Worm (Caenorhabditis elegans) whole organism, midembryonic: ENCODE results near the gene srw-97.
"Not testable (repeated sequence)": the region's sequence is repeated elsewhere in the genome, so short reads cannot be mapped to it uniquely, and the experiment has no call there.

Experiments used
- T22C8.4 ChIP-seq: fragments of 200-800 bp; sonication (Bioruptor generic); IDR thresholded peaks from 2 replicates; pipeline ENCODE4 v1.3.6; 2022; ENCODE audit warnings: missing genetic modification characterization, missing compliant biosample characterization
- cog-1 ChIP-seq: sonication (generic microtip); optimal IDR thresholded peaks from 2 replicates; lab custom pipeline; 2016; ENCODE audit warnings: missing genetic modification characterization, missing compliant biosample characterization
- flt-1 ChIP-seq: fragments of 200-800 bp; sonication (Bioruptor generic); IDR thresholded peaks from 2 replicates; pipeline ENCODE4 v1.3.6; 2022; ENCODE audit warnings: missing genetic modification characterization, missing compliant biosample characterization
- klf-2 ChIP-seq: fragments of 200-800 bp; sonication (Bioruptor generic); conservative IDR thresholded peaks from 2 replicates; pipeline ENCODE4 v1.3.6; 2022; ENCODE audit warnings: missing genetic modification reagents, missing genetic modification characterization, missing compliant biosample characterization
- med-1 ChIP-seq: sonication (generic microtip); optimal IDR thresholded peaks from 2 replicates; lab custom pipeline; 2017; ENCODE audit warnings: missing genetic modification characterization, mild to moderate bottlenecking, missing compliant biosample characterization, antibody characterized with exemption, missing genetic modification reagents; ENCODE audit not compliant: insufficient read depth
- ref-1 ChIP-seq: fragments of 200-800 bp; sonication (Bioruptor generic); conservative IDR thresholded peaks from 2 replicates; pipeline ENCODE4 v1.3.6; 2022; ENCODE audit warnings: missing genetic modification reagents, missing genetic modification characterization, missing compliant biosample characterization
- tab-1 ChIP-seq: fragments of 200-800 bp; sonication (Bioruptor generic); IDR thresholded peaks from 2 replicates; pipeline ENCODE4 v1.3.6; 2022; ENCODE audit warnings: missing genetic modification characterization, missing compliant biosample characterization
- ztf-23 ChIP-seq: fragments of 200-800 bp; sonication (Bioruptor generic); IDR thresholded peaks from 2 replicates; pipeline ENCODE4 v1.3.6; 2022; ENCODE audit warnings: missing genetic modification reagents, missing genetic modification characterization, missing compliant biosample characterization
- ztf-29 ChIP-seq: fragments of 200-800 bp; sonication (Bioruptor generic); IDR thresholded peaks from 2 replicates; pipeline ENCODE4 v1.3.6; 2022; ENCODE audit warnings: missing genetic modification reagents, missing genetic modification characterization, missing compliant biosample characterization

Gene srw-97

ce11 chrII:1663516-1663915, 5.3 kb downstream of the srw-97 start, which contains the start of gene duxl-1:
Gene duxl-1, plus strand, starts transcription at chrII:1663699.
- TF ChIP-seq ref-1 (GFP tag; lab: Robert Waterston, UW) (0 out of 2 replicates have a peak, but pooled peaks have one; percentile 17), ztf-29 (GFP tag; lab: Robert Waterston, UW) (no peak), tab-1 (no peak), flt-1 (no peak)

DNA sequence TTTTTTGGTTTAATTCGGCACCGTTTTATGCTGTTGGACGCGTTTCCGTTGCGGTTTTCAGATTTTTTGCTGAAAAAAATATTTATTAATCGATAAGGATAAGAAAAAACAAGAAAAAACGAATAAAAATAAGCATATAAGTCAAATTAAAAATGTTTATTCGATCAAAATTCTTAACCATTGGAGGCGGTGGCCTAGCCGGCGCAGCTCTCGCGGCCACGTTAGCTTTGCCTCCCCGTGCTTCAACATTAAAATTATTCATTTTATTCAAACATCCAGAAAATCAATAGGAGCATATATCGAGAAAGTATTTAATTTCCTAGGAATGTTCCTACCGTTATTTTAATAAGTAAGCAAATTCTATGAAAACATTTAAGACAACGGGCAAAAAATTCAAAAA, 5.9 kb downstream of the srw-97 start, which contains the start of gene ZC204.14:
TSS of gene ZC204.14 (minus strand) at position 69 of the 400 bp plus-strand sequence.
- TF ChIP-seq T22C8.4 (GFP tag; lab: Robert Waterston, UW) (no peak), flt-1 (no peak), med-1 (GFP tag; lab: Kevin White, UChicago) (no peak), tab-1 (no peak), ref-1 (GFP tag; lab: Robert Waterston, UW) (no peak), klf-2 (GFP tag; lab: Robert Waterston, UW) (no peak), ztf-29 (GFP tag; lab: Robert Waterston, UW) (no peak), cog-1 (tag; lab: Kevin White, UChicago) (no peak)

DNA sequence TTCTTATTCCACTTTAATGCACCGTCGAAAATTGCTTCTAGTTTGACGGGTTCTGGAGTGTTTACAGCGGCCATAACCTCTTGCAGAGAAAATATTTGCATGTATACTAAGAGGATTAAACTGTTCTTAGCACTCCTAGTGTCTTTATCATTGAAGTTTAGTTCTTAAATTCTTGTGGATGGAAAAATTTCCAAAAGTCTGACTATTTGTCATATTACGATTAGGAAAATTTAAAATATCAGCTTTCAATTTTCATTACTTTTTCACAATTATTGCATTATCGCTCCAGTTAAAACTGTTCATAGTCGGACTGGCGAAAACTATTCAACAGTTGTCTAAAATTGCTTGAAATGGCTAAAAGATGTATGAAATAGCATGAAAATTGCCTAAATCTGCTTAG, 7.9 kb downstream of the srw-97 start, which contains the start of gene ZC204.13:
TSS of gene ZC204.13 (minus strand) at position 101 of the 400 bp plus-strand sequence.
- TF ChIP-seq ztf-29, klf-2, T22C8.4 (GFP tag; lab: Robert Waterston, UW): not testable (repeated sequence)

ce11 chrII:1657202-1657601, 11.6 kb downstream of the srw-97 start, which contains the start of gene ZC204.12:
Gene ZC204.12, minus strand, starts transcription at chrII:1657302.
- no peak for TF ChIP-seq ztf-29 (GFP tag; lab: Robert Waterston, UW)
- no peak for TF ChIP-seq klf-2 (GFP tag; lab: Robert Waterston, UW)
- TF ChIP-seq flt-1: no peak
- TF ChIP-seq cog-1 (tag; lab: Kevin White, UChicago): no peak
- TF ChIP-seq med-1 (GFP tag; lab: Kevin White, UChicago): no peak
- no peak for TF ChIP-seq tab-1
- TF ChIP-seq ref-1 (GFP tag; lab: Robert Waterston, UW): no peak
- no peak for TF ChIP-seq ztf-23
- no peak for TF ChIP-seq T22C8.4 (GFP tag; lab: Robert Waterston, UW)

DNA sequence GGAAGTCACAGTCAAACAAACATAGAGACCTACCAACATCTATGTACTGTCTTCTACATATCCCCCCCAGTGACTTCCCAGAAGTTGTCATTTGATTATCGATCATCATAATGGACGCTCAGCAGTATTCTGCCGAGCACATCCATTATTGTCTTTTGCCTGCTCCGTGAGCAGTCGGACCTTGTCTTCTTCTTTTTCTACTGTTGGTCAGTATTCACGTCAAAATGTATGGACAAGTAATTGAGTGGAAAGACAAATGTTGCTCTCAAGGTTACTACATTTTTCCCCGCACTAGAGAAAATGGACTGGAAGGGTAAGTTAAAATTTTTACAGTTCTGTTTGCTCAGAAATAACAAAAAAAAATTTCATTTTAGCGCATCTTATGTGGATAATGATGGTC, 13.9 kb downstream of the srw-97 start, which contains the start of gene btb-12:
TSS of gene btb-12 (plus strand) at position 301 of the 400 bp plus-strand sequence.
- no peak for TF ChIP-seq cog-1 (tag; lab: Kevin White, UChicago)
- TF ChIP-seq klf-2 (GFP tag; lab: Robert Waterston, UW): no peak
- TF ChIP-seq ztf-29 (GFP tag; lab: Robert Waterston, UW): no peak
- no peak for TF ChIP-seq T22C8.4 (GFP tag; lab: Robert Waterston, UW)
- TF ChIP-seq ztf-23: no peak
- TF ChIP-seq ref-1 (GFP tag; lab: Robert Waterston, UW): no peak
- no peak for TF ChIP-seq flt-1
- TF ChIP-seq med-1 (GFP tag; lab: Kevin White, UChicago): no peak

DNA sequence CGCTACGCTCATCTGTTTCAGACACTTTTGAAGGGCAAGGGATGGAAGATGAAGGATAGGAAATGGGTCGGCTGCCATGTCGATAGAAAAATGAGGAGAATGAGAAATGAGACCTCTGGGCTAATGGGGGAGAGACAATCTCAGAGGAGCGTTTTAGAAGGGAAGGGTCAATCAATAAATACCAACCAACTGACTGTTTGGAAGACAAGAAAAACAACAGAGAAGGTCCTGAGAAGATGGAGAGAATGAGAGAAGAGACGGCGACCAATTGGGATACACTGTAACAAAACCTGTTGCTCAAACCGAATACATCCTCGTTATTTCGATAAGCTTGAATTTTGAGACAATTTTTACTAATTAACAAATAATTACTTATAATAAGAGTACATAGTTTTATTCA, 15.4 kb downstream of the srw-97 start, which contains the start of gene fbxb-15:
TSS of gene fbxb-15 (minus strand) at position 101 of the 400 bp plus-strand sequence.
- TF ChIP-seq flt-1 (no peak), cog-1 (tag; lab: Kevin White, UChicago) (no peak), klf-2 (GFP tag; lab: Robert Waterston, UW) (no peak), ref-1 (GFP tag; lab: Robert Waterston, UW) (no peak), ztf-29 (GFP tag; lab: Robert Waterston, UW) (no peak)

DNA sequence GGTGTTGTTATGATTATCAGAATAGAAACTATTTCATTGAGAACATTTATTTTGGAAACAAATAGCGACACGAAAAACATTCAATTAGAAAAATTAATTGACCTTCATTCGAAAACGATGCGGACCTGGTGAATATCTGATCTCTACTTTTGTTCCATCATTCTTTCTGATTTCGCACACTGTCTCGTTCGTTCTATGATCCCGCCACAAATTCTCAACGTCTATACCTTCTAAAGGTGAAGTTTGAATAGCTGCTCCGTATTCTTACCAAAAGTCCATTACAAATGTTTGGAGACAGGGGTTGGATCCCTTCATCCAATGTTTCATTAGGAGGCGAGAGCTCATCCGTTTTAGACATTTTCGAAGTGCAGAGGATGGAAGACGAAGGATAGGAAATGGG, 17.0 kb downstream of the srw-97 start, which contains the start of gene fbxb-16:
TSS of gene fbxb-16 (minus strand) at position 101 of the 400 bp plus-strand sequence.
- no peak for TF ChIP-seq tab-1
- TF ChIP-seq klf-2 (GFP tag; lab: Robert Waterston, UW): no peak
- no peak for TF ChIP-seq cog-1 (tag; lab: Kevin White, UChicago)
- no peak for TF ChIP-seq ztf-29 (GFP tag; lab: Robert Waterston, UW)
- TF ChIP-seq ref-1 (GFP tag; lab: Robert Waterston, UW): no peak
- no peak for TF ChIP-seq ztf-23
- TF ChIP-seq T22C8.4 (GFP tag; lab: Robert Waterston, UW): no peak
- TF ChIP-seq flt-1: no peak
- no peak for TF ChIP-seq med-1 (GFP tag; lab: Kevin White, UChicago)

ce11 chrII:1650502-1650901, 18.3 kb downstream of the srw-97 start, which contains the start of gene fbxb-20:
Gene fbxb-20, minus strand, starts transcription at chrII:1650602.
- no peak for TF ChIP-seq klf-2 (GFP tag; lab: Robert Waterston, UW)
- no peak for TF ChIP-seq cog-1 (tag; lab: Kevin White, UChicago)
- no peak for TF ChIP-seq ref-1 (GFP tag; lab: Robert Waterston, UW)
- no peak for TF ChIP-seq ztf-23
- TF ChIP-seq ztf-29 (GFP tag; lab: Robert Waterston, UW): no peak
- TF ChIP-seq med-1 (GFP tag; lab: Kevin White, UChicago): no peak
- TF ChIP-seq tab-1: no peak
- TF ChIP-seq flt-1: no peak
- no peak for TF ChIP-seq T22C8.4 (GFP tag; lab: Robert Waterston, UW)

ce11 chrII:1648768-1649167, 20.0 kb downstream of the srw-97 start, which contains the start of gene fbxb-21:
Gene fbxb-21, minus strand, starts transcription at chrII:1648868.
- no peak for TF ChIP-seq cog-1 (tag; lab: Kevin White, UChicago)
- TF ChIP-seq klf-2 (GFP tag; lab: Robert Waterston, UW): no peak
- no peak for TF ChIP-seq ztf-23
- TF ChIP-seq ref-1 (GFP tag; lab: Robert Waterston, UW): no peak
- no peak for TF ChIP-seq med-1 (GFP tag; lab: Kevin White, UChicago)
- no peak for TF ChIP-seq tab-1
- TF ChIP-seq T22C8.4 (GFP tag; lab: Robert Waterston, UW): no peak
- no peak for TF ChIP-seq ztf-29 (GFP tag; lab: Robert Waterston, UW)

- TF ChIP-seq med-1 (GFP tag; lab: Kevin White, UChicago) (no peak), cog-1 (tag; lab: Kevin White, UChicago) (no peak), flt-1 (no peak), tab-1 (no peak), T22C8.4 (GFP tag; lab: Robert Waterston, UW) (no peak), ztf-23 (no peak), ztf-29 (GFP tag; lab: Robert Waterston, UW) (no peak), klf-2 (GFP tag; lab: Robert Waterston, UW) (no peak), ref-1 (GFP tag; lab: Robert Waterston, UW) (no peak)
These were observed 22.6 kb downstream of the srw-97 start, which contains the start of gene ZC204.17 for ce11 chrII:1646199-1646598. Gene ZC204.17, minus strand, starts transcription at chrII:1646299.
